Worm (Caenorhabditis elegans): ENCODE data around the gene krr-1.

ce11 chrV:7236694-7237093, 5.7 kb downstream of the krr-1 start:
- TF ChIP-seq him-1 (tag; optimal IDR thresholded peaks at IDR 0.05) (no peak), dao-5 (tag; optimal IDR thresholded peaks at IDR 0.05) (no peak), W03F9.2 (tag; optimal IDR thresholded peaks at IDR 0.05) (no peak)
